Fruit fly (Drosophila melanogaster) whole organism, embryonic: ENCODE measurements around the gene CG13996.

Experiments
- CG10274 ChIP-seq: fragments of 200-800 bp; sonication (Bioruptor generic); optimal IDR thresholded peaks from 3 replicates; lab custom pipeline; 2017; ENCODE audit warnings: missing biosample characterization, mild to moderate bottlenecking, missing genetic modification characterization
- CG10366 ChIP-seq: fragments of 200-800 bp; sonication (Bioruptor generic); IDR thresholded peaks from 2 replicates; pipeline ENCODE4 v1.3.6; 2022; ENCODE audit warnings: missing biosample characterization, missing genetic modification characterization
- CG12071 ChIP-seq: fragments of 200-800 bp; sonication (Bioruptor generic); optimal IDR thresholded peaks from 3 replicates; lab custom pipeline; 2018; ENCODE audit warnings: missing biosample characterization, mild to moderate bottlenecking, missing genetic modification characterization
- CG12155 ChIP-seq: fragments of 200-800 bp; sonication (Bioruptor generic); optimal IDR thresholded peaks from 3 replicates; lab custom pipeline; 2016; ENCODE audit warnings: missing biosample characterization, missing genetic modification characterization
- CG12744 ChIP-seq: fragments of 200-800 bp; sonication (Bioruptor generic); optimal IDR thresholded peaks from 2 replicates; lab custom pipeline; 2016; ENCODE audit warnings: missing biosample characterization, missing genetic modification characterization
- CG13424 ChIP-seq: fragments of 200-800 bp; sonication (Bioruptor generic); optimal IDR thresholded peaks from 2 replicates; lab custom pipeline; 2019; ENCODE audit warnings: missing biosample characterization, mild to moderate bottlenecking, missing genetic modification characterization, moderate library complexity
- CG15696 ChIP-seq: fragments of 200-800 bp; sonication (Bioruptor generic); optimal IDR thresholded peaks from 2 replicates; lab custom pipeline; 2019; ENCODE audit warnings: missing biosample characterization, mild to moderate bottlenecking, missing genetic modification characterization, moderate library complexity
- CG1602 ChIP-seq: fragments of 200-800 bp; sonication (Bioruptor generic); optimal IDR thresholded peaks from 3 replicates; lab custom pipeline; 2016; ENCODE audit warnings: missing biosample characterization, missing genetic modification characterization
- CG1647 ChIP-seq: fragments of 200-800 bp; sonication (Bioruptor generic); optimal IDR thresholded peaks from 3 replicates; lab custom pipeline; 2016; ENCODE audit warnings: missing biosample characterization, missing genetic modification characterization
- CG17802 ChIP-seq: fragments of 200-800 bp; sonication (Bioruptor generic); optimal IDR thresholded peaks from 2 replicates; lab custom pipeline; 2018; ENCODE audit warnings: missing biosample characterization, mild to moderate bottlenecking, missing genetic modification characterization, moderate library complexity
- CG33213 ChIP-seq: fragments of 200-800 bp; sonication (Bioruptor generic); optimal IDR thresholded peaks from 3 replicates; lab custom pipeline; 2016; ENCODE audit warnings: missing biosample characterization, missing genetic modification characterization
- CG3995 ChIP-seq: fragments of 200-800 bp; sonication (Bioruptor generic); optimal IDR thresholded peaks from 3 replicates; lab custom pipeline; 2016; ENCODE audit warnings: missing biosample characterization, missing genetic modification characterization
- CG7745 ChIP-seq: fragments of 200-800 bp; sonication (Bioruptor generic); optimal IDR thresholded peaks from 2 replicates; lab custom pipeline; 2018; ENCODE audit warnings: missing biosample characterization, mild to moderate bottlenecking, missing genetic modification characterization, moderate library complexity
- CG7786 ChIP-seq: fragments of 200-800 bp; sonication (Bioruptor generic); optimal IDR thresholded peaks from 2 replicates; lab custom pipeline; 2016; ENCODE audit warnings: missing biosample characterization, missing genetic modification characterization
- CG8944 ChIP-seq: fragments of 200-800 bp; sonication (Bioruptor generic); optimal IDR thresholded peaks from 3 replicates; lab custom pipeline; 2016; ENCODE audit warnings: missing biosample characterization, missing genetic modification characterization
- CG9797 ChIP-seq: fragments of 200-800 bp; sonication (Bioruptor generic); optimal IDR thresholded peaks from 3 replicates; lab custom pipeline; 2018; ENCODE audit warnings: missing biosample characterization, mild to moderate bottlenecking, missing genetic modification characterization
- CG9817 ChIP-seq: fragments of 200-800 bp; sonication (Bioruptor generic); optimal IDR thresholded peaks from 2 replicates; lab custom pipeline; 2018; ENCODE audit warnings: missing biosample characterization, mild to moderate bottlenecking, missing genetic modification characterization, moderate library complexity
- Camta ChIP-seq: fragments of 200-800 bp; sonication (Bioruptor generic); optimal IDR thresholded peaks from 2 replicates; lab custom pipeline; 2016; ENCODE audit warnings: missing biosample characterization, missing genetic modification characterization
- ERR ChIP-seq: fragments of 200-800 bp; sonication (Bioruptor generic); optimal IDR thresholded peaks from 2 replicates; lab custom pipeline; 2016; ENCODE audit warnings: missing biosample characterization, missing genetic modification characterization
- Ets65A ChIP-seq: fragments of 200-800 bp; sonication (Bioruptor generic); peaks from one replicate; lab custom pipeline; 2016; ENCODE audit warnings: missing biosample characterization, missing genetic modification characterization
- Fer3 ChIP-seq: fragments of 200-800 bp; sonication (Bioruptor generic); optimal IDR thresholded peaks from 2 replicates; lab custom pipeline; 2018; ENCODE audit warnings: missing biosample characterization, mild to moderate bottlenecking, missing genetic modification characterization, moderate library complexity
- Gug ChIP-seq: fragments of 200-800 bp; sonication (Bioruptor generic); IDR thresholded peaks from 4 replicates; pipeline ENCODE4 v1.3.6; 2022; ENCODE audit warnings: missing biosample characterization, missing genetic modification characterization
- H15 ChIP-seq: fragments of 200-800 bp; sonication (Bioruptor generic); IDR thresholded peaks from 3 replicates; pipeline ENCODE4 v1.3.6; 2022; ENCODE audit warnings: missing biosample characterization, missing genetic modification characterization
- HmgD ChIP-seq: fragments of 200-800 bp; sonication (Bioruptor generic); optimal IDR thresholded peaks from 3 replicates; lab custom pipeline; 2016; ENCODE audit warnings: missing biosample characterization, missing genetic modification characterization
- Hmr ChIP-seq: fragments of 200-800 bp; sonication (Bioruptor generic); optimal IDR thresholded peaks from 3 replicates; lab custom pipeline; 2017; ENCODE audit warnings: mild to moderate bottlenecking, missing biosample characterization, missing genetic modification reagents, missing genetic modification characterization
- Hmx ChIP-seq: fragments of 200-800 bp; sonication (Bioruptor generic); optimal IDR thresholded peaks from 2 replicates; lab custom pipeline; 2016; ENCODE audit warnings: missing biosample characterization, missing genetic modification characterization
- Hsf ChIP-seq: fragments of 200-800 bp; sonication (Bioruptor generic); optimal IDR thresholded peaks from 3 replicates; lab custom pipeline; 2016; ENCODE audit warnings: missing biosample characterization, missing genetic modification characterization
- Jarid2 ChIP-seq: fragments of 200-800 bp; sonication (Bioruptor generic); optimal IDR thresholded peaks from 3 replicates; lab custom pipeline; 2017; ENCODE audit warnings: mild to moderate bottlenecking, missing biosample characterization, missing genetic modification reagents, missing genetic modification characterization
- Med ChIP-seq: fragments of 200-800 bp; sonication (Bioruptor generic); peaks from one replicate; lab custom pipeline; 2016; ENCODE audit warnings: missing biosample characterization, missing genetic modification characterization, mild to moderate bottlenecking, inconsistent platforms, moderate library complexity
- Meics ChIP-seq: fragments of 200-800 bp; sonication (Bioruptor generic); optimal IDR thresholded peaks from 2 replicates; lab custom pipeline; 2017; ENCODE audit warnings: missing biosample characterization, mild to moderate bottlenecking, missing genetic modification characterization
- NC2β ChIP-seq: fragments of 200-800 bp; sonication (Bioruptor generic); optimal IDR thresholded peaks from 2 replicates; lab custom pipeline; 2016; ENCODE audit warnings: missing biosample characterization, missing genetic modification characterization
- Nf-YB ChIP-seq: fragments of 200-800 bp; sonication (Bioruptor generic); optimal IDR thresholded peaks from 3 replicates; lab custom pipeline; 2019; ENCODE audit warnings: missing biosample characterization, mild to moderate bottlenecking, missing genetic modification characterization, moderate library complexity
- Opbp ChIP-seq: fragments of 200-800 bp; sonication (Bioruptor generic); IDR thresholded peaks from 3 replicates; pipeline ENCODE4 v1.3.6; 2022; ENCODE audit warnings: missing biosample characterization, missing genetic modification characterization; ENCODE audit not compliant: partially characterized antibody
- Spps ChIP-seq: fragments of 200-800 bp; sonication (Bioruptor generic); optimal IDR thresholded peaks from 2 replicates; lab custom pipeline; 2018; ENCODE audit warnings: missing biosample characterization, mild to moderate bottlenecking, missing genetic modification characterization
- Stat92E ChIP-seq, 3 experiments: fragments of >200 bp in 2 of 3; fragments of 200-800 bp in 1 of 3; sonication (Bioruptor generic) in 1 of 3; optimal IDR thresholded peaks; 2 replicates each; lab custom pipeline; 2017 to 2019; ENCODE audit warnings: missing biosample characterization in 3 of 3, missing genetic modification characterization in 3 of 3, mild to moderate bottlenecking in 1 of 3, moderate library complexity in 1 of 3
- aop ChIP-seq: fragments of 200-800 bp; sonication (Bioruptor generic); IDR thresholded peaks from 2 replicates; pipeline ENCODE4 v1.3.6; 2022; ENCODE audit warnings: missing biosample characterization, missing genetic modification characterization
- bsh ChIP-seq, 2 experiments: fragments of 200-800 bp; sonication (Bioruptor generic); optimal IDR thresholded peaks; 2 replicates each; lab custom pipeline; 2017 to 2018; ENCODE audit warnings: mild to moderate bottlenecking in 2 of 2, missing biosample characterization in 2 of 2, missing genetic modification characterization in 2 of 2, moderate library complexity in 1 of 2
- en ChIP-seq: fragments of 200-800 bp; sonication (Bioruptor generic); optimal IDR thresholded peaks from 2 replicates; lab custom pipeline; 2016; ENCODE audit warnings: missing biosample characterization, missing genetic modification characterization
- ind ChIP-seq: fragments of 200-800 bp; sonication (Bioruptor generic); optimal IDR thresholded peaks from 3 replicates; lab custom pipeline; 2016; ENCODE audit warnings: missing biosample characterization, missing genetic modification characterization
- insv ChIP-seq, 2 experiments: fragments of 200-800 bp; sonication (Bioruptor generic); optimal IDR thresholded peaks; 3 replicates each; lab custom pipeline; 2016 to 2018; ENCODE audit warnings: missing biosample characterization in 2 of 2, missing genetic modification characterization in 2 of 2
- kni ChIP-seq: fragments of 200-800 bp; sonication (Bioruptor generic); optimal IDR thresholded peaks from 3 replicates; lab custom pipeline; 2017; ENCODE audit warnings: mild to moderate bottlenecking, missing biosample characterization, missing genetic modification reagents, missing genetic modification characterization
- lab ChIP-seq: fragments of 200-800 bp; sonication (Bioruptor generic); optimal IDR thresholded peaks from 3 replicates; lab custom pipeline; 2017; ENCODE audit warnings: missing biosample characterization, missing genetic modification characterization, mild to moderate bottlenecking, moderate library complexity, missing genetic modification reagents
- lilli ChIP-seq: fragments of 200-800 bp; sonication (Bioruptor generic); optimal IDR thresholded peaks from 3 replicates; lab custom pipeline; 2016; ENCODE audit warnings: missing biosample characterization, missing genetic modification characterization
- nom ChIP-seq: fragments of 200-800 bp; sonication (Bioruptor generic); optimal IDR thresholded peaks from 2 replicates; lab custom pipeline; 2017; ENCODE audit warnings: missing biosample characterization, missing genetic modification characterization, mild to moderate bottlenecking, moderate library complexity, missing genetic modification reagents
- org-1 ChIP-seq: fragments of 200-800 bp; sonication (Bioruptor generic); optimal IDR thresholded peaks from 2 replicates; lab custom pipeline; 2017; ENCODE audit warnings: missing biosample characterization, missing genetic modification characterization
- pfk ChIP-seq: fragments of 200-800 bp; sonication (Bioruptor generic); optimal IDR thresholded peaks from 2 replicates; lab custom pipeline; 2018; ENCODE audit warnings: missing biosample characterization, mild to moderate bottlenecking, missing genetic modification characterization, moderate library complexity
- ro ChIP-seq: fragments of 200-800 bp; sonication (Bioruptor generic); IDR thresholded peaks from 2 replicates; pipeline ENCODE4 v1.3.6; 2022; ENCODE audit warnings: missing biosample characterization, missing genetic modification characterization
- sens ChIP-seq: fragments of 200-800 bp; sonication (Bioruptor generic); peaks from one replicate; lab custom pipeline; 2016; ENCODE audit warnings: missing biosample characterization, missing genetic modification characterization
- stwl ChIP-seq: fragments of 200-800 bp; sonication (Bioruptor generic); optimal IDR thresholded peaks from 3 replicates; lab custom pipeline; 2018; ENCODE audit warnings: missing biosample characterization, mild to moderate bottlenecking, missing genetic modification characterization, moderate library complexity
- unc-4 ChIP-seq: fragments of 200-800 bp; sonication (Bioruptor generic); IDR thresholded peaks from 2 replicates; pipeline ENCODE4 v1.3.6; 2022; ENCODE audit warnings: missing biosample characterization, missing genetic modification characterization; ENCODE audit not compliant: partially characterized antibody

The CG13996 gene

dm6 chr2L:5980862-5981432 is 39.7 kb upstream of the CG13996 start, which contains the start of gene chic (continued):
- TF ChIP-seq lilli, result peak; percentile 17
- no peak for TF ChIP-seq CG1602 (GFP tag; lab: Kevin White, UChicago)
- no peak for TF ChIP-seq Nf-YB (GFP tag; lab: Kevin White, UChicago)
- peak; percentile 9 for TF ChIP-seq CG9817 (tag; lab: Kevin White, UChicago)
- TF ChIP-seq Meics, result peak; percentile 32
- TF ChIP-seq CG10274 (GFP tag; lab: Kevin White, UChicago), result no peak
- peak; percentile 100 for TF ChIP-seq CG17802 (tag; lab: Kevin White, UChicago)
- peak; percentile 57 for TF ChIP-seq stwl (tag; lab: Kevin White, UChicago)
- TF ChIP-seq Med (GFP tag; lab: Kevin White, UChicago), result peak; percentile 79
- peak; percentile 10 for TF ChIP-seq en (GFP tag; lab: Kevin White, UChicago)
- peak; percentile 66 for TF ChIP-seq CG9797
- peak; percentile 27 for TF ChIP-seq Fer3 (tag; lab: Kevin White, UChicago)
- TF ChIP-seq Stat92E (GFP tag; optimal IDR thresholded peaks at IDR 0.05; lab: Kevin White, UChicago), result peak in 1 of 3 experiments; percentile 93
- TF ChIP-seq Opbp (GFP tag; lab: Robert Waterston, UW), result no peak
- TF ChIP-seq org-1 (GFP tag; lab: Kevin White, UChicago), result peak; percentile 5
- peak; percentile 38 for TF ChIP-seq CG1647 (GFP tag; lab: Kevin White, UChicago)
- TF ChIP-seq CG15696 (tag; lab: Kevin White, UChicago), result no peak
- no peak for TF ChIP-seq CG8944 (GFP tag; lab: Kevin White, UChicago)
- peak; percentile 80 for TF ChIP-seq CG12155 (GFP tag; lab: Kevin White, UChicago)
- TF ChIP-seq ERR (GFP tag; lab: Kevin White, UChicago), result peak; percentile 3
- peak; percentile 36 for TF ChIP-seq Camta (GFP tag; lab: Kevin White, UChicago)
- peak; percentile 34 for TF ChIP-seq Hmr
- TF ChIP-seq Gug (GFP tag; lab: Robert Waterston, UW), result peak; percentile 18; the same call in 1 of the 4 replicates
- TF ChIP-seq Hmx, result no peak
- TF ChIP-seq CG12071 (GFP tag; lab: Kevin White, UChicago), result peak; percentile 23
- peak; percentile 50 for TF ChIP-seq nom
- no peak for TF ChIP-seq CG12744 (GFP tag; lab: Kevin White, UChicago)
- TF ChIP-seq aop (GFP tag; lab: Robert Waterston, UW), result no peak
- TF ChIP-seq HmgD (GFP tag; lab: Kevin White, UChicago), result peak; percentile 38
- peak; percentile 61 for TF ChIP-seq Jarid2
- no peak for TF ChIP-seq unc-4 (GFP tag; lab: Robert Waterston, UW)
- TF ChIP-seq kni (GFP tag; lab: Kevin White, UChicago), result no peak
- TF ChIP-seq CG10366, result no peak
- TF ChIP-seq CG13424 (tag; lab: Kevin White, UChicago), result peak; percentile 37
- no peak for TF ChIP-seq insv (GFP tag; optimal IDR thresholded peaks at IDR 0.05; lab: Kevin White, UChicago)
- TF ChIP-seq pfk, result peak; percentile 29
- TF ChIP-seq ind, result peak; percentile 26
- TF ChIP-seq CG7745 (tag; lab: Kevin White, UChicago), result peak; percentile 85
- peak in 1 of 2 experiments; percentile 19 for TF ChIP-seq bsh (GFP tag; optimal IDR thresholded peaks at IDR 0.05; lab: Kevin White, UChicago)
- peak; percentile 48 for TF ChIP-seq CG33213
- peak; percentile 10 for TF ChIP-seq Hsf (GFP tag; lab: Kevin White, UChicago)
- TF ChIP-seq ro (GFP tag; lab: Robert Waterston, UW), result no peak
- TF ChIP-seq H15 (GFP tag; lab: Robert Waterston, UW), result no peak
- peak; percentile 18 for TF ChIP-seq NC2β (GFP tag; lab: Kevin White, UChicago)
- no peak for TF ChIP-seq Spps (tag; lab: Kevin White, UChicago)
- TF ChIP-seq Ets65A (GFP tag; lab: Kevin White, UChicago), result peak; percentile 94
- TF ChIP-seq CG7786, result peak; percentile 34
- TF ChIP-seq sens, result peak; percentile 64
- TF ChIP-seq lab (GFP tag; lab: Kevin White, UChicago), result peak; percentile 23
- TF ChIP-seq CG3995 (GFP tag; lab: Kevin White, UChicago), result peak; percentile 90
